Worm (Caenorhabditis elegans) whole organism, L4 larva: ENCODE data around the gene gpd-2.
A peak's percentile ranks its signal among the peaks of the same experiment; 100 is the strongest.

ENCODE experiments used
- D1046.2 ChIP-seq: fragments of 200-800 bp; sonication (Bioruptor generic); IDR thresholded peaks from 2 replicates; pipeline ENCODE4 v1.3.6; 2022; ENCODE audit warnings: missing genetic modification characterization, missing compliant biosample characterization
- F10B5.3 ChIP-seq: sonication (generic microtip); optimal IDR thresholded peaks from 2 replicates; lab custom pipeline; 2016; ENCODE audit warnings: mild to moderate bottlenecking, missing genetic modification characterization, missing compliant biosample characterization
- F26F4.8 ChIP-seq: fragments of 200-800 bp; sonication (Bioruptor generic); conservative IDR thresholded peaks from 2 replicates; pipeline ENCODE4 v1.3.6; 2022; ENCODE audit warnings: missing genetic modification characterization, missing compliant biosample characterization
- F44E2.7 ChIP-seq: fragments of 200-800 bp; sonication (Bioruptor generic); IDR thresholded peaks from 2 replicates; pipeline ENCODE4 v2.1.2; 2022; ENCODE audit warnings: missing genetic modification characterization, missing compliant biosample characterization
- Y105C5A.15 ChIP-seq: fragments of 200-800 bp; sonication (Bioruptor generic); IDR thresholded peaks from 2 replicates; pipeline ENCODE4 v1.3.6; 2022; ENCODE audit warnings: missing genetic modification characterization, missing compliant biosample characterization
- Y48G9A.11 ChIP-seq: fragments of 200-800 bp; sonication (Bioruptor generic); IDR thresholded peaks from 2 replicates; pipeline ENCODE4 v1.3.6; 2022; ENCODE audit warnings: missing genetic modification reagents, missing genetic modification characterization, missing compliant biosample characterization
- aly-2 ChIP-seq: sonication (generic microtip); optimal IDR thresholded peaks from 2 replicates; lab custom pipeline; 2018; ENCODE audit warnings: missing biosample characterization, missing genetic modification characterization
- arid-1 ChIP-seq: fragments of 200-800 bp; sonication (Bioruptor generic); conservative IDR thresholded peaks from 2 replicates; pipeline ENCODE4 v1.3.6; 2022; ENCODE audit warnings: missing genetic modification reagents, missing genetic modification characterization, missing compliant biosample characterization
- ceh-28 ChIP-seq: fragments of 150-350 bp; optimal IDR thresholded peaks from 2 replicates; lab custom pipeline; 2014; ENCODE audit warnings: missing biosample characterization, missing genetic modification reagents, missing genetic modification characterization
- ceh-44 ChIP-seq: fragments of 200-800 bp; sonication (Bioruptor generic); IDR thresholded peaks from 2 replicates; pipeline ENCODE4 v1.3.6; 2022; ENCODE audit warnings: missing genetic modification reagents, missing genetic modification characterization, missing compliant biosample characterization
- ceh-82 ChIP-seq: sonication (generic microtip); optimal IDR thresholded peaks from 2 replicates; lab custom pipeline; 2017; ENCODE audit warnings: missing biosample characterization, missing genetic modification characterization
- ctbp-1 ChIP-seq: fragments of 200-800 bp; sonication (Bioruptor generic); IDR thresholded peaks from 2 replicates; pipeline ENCODE4 v1.3.6; 2022; ENCODE audit warnings: missing genetic modification reagents, missing genetic modification characterization, missing compliant biosample characterization
- daf-16 ChIP-seq, 3 experiments: sonication (generic microtip); optimal IDR thresholded peaks; 2 replicates each; lab custom pipeline; 2016 to 2017; ENCODE audit warnings: missing genetic modification characterization in 3 of 3, missing genetic modification reagents in 3 of 3, mild to moderate bottlenecking in 2 of 3, missing compliant biosample characterization in 2 of 3, missing biosample characterization in 1 of 3, moderate library complexity in 1 of 3
- dmd-8 ChIP-seq: fragments of 200-800 bp; sonication (Bioruptor generic); IDR thresholded peaks from 2 replicates; pipeline ENCODE4 v1.3.6; 2022; ENCODE audit warnings: missing genetic modification characterization, missing compliant biosample characterization
- hif-1 ChIP-seq, 2 experiments: sonication (generic microtip); optimal IDR thresholded peaks; 2 replicates each; lab custom pipeline; 2016 to 2017; ENCODE audit warnings: missing compliant biosample characterization in 2 of 2, missing genetic modification characterization in 2 of 2, missing genetic modification reagents in 2 of 2, missing genotype in 2 of 2, mild to moderate bottlenecking in 1 of 2
- jun-1 ChIP-seq: fragments of 150-350 bp; optimal IDR thresholded peaks from 2 replicates; lab custom pipeline; 2014; ENCODE audit warnings: missing biosample characterization, missing genetic modification reagents, missing genetic modification characterization
- lim-7 ChIP-seq: fragments of 200-800 bp; sonication (Bioruptor generic); IDR thresholded peaks from 2 replicates; pipeline ENCODE4 v1.3.6; 2022; ENCODE audit warnings: missing genetic modification characterization, missing compliant biosample characterization
- lin-1 ChIP-seq: fragments of 200-800 bp; sonication (Bioruptor generic); IDR thresholded peaks from 2 replicates; pipeline ENCODE4 v1.3.6; 2022; ENCODE audit warnings: missing genetic modification reagents, missing genetic modification characterization, missing compliant biosample characterization
- lin-38 ChIP-seq: fragments of 200-800 bp; sonication (Bioruptor generic); IDR thresholded peaks from 2 replicates; pipeline ENCODE4 v1.3.6; 2022; ENCODE audit warnings: missing genetic modification reagents, missing genetic modification characterization, missing compliant biosample characterization
- lir-3 ChIP-seq: sonication (generic microtip); optimal IDR thresholded peaks from 2 replicates; lab custom pipeline; 2016; ENCODE audit warnings: mild to moderate bottlenecking, missing genetic modification characterization, missing compliant biosample characterization
- madf-5 ChIP-seq, 2 experiments: fragments of 200-800 bp; sonication (Bioruptor generic); IDR thresholded peaks; 2 replicates each; pipeline ENCODE4 v1.3.6; 2022; ENCODE audit warnings: missing compliant biosample characterization in 2 of 2, missing genetic modification characterization in 2 of 2
- madf-9 ChIP-seq: fragments of 200-800 bp; sonication (Bioruptor generic); conservative IDR thresholded peaks from 2 replicates; pipeline ENCODE4 v1.3.6; 2022; ENCODE audit warnings: missing genetic modification reagents, missing genetic modification characterization, missing compliant biosample characterization
- mdl-1 ChIP-seq, 2 experiments: fragments of 150-350 bp in 1 of 2; sonication (generic microtip) in 1 of 2; optimal IDR thresholded peaks; 2 replicates each; lab custom pipeline; 2014 to 2017; ENCODE audit warnings: missing biosample characterization in 2 of 2, missing genetic modification characterization in 2 of 2
- mdt-29 ChIP-seq: fragments of 200-800 bp; sonication (Bioruptor generic); IDR thresholded peaks from 2 replicates; pipeline ENCODE4 v1.3.6; 2022; ENCODE audit warnings: missing genetic modification reagents, missing genetic modification characterization, missing compliant biosample characterization
- mep-1 ChIP-seq: fragments of 150-350 bp; sonication (generic microtip); optimal IDR thresholded peaks from 3 replicates; lab custom pipeline; 2014; ENCODE audit warnings: missing biosample characterization, missing genetic modification characterization
- mes-2 ChIP-seq: sonication (generic microtip); optimal IDR thresholded peaks from 2 replicates; lab custom pipeline; 2016; ENCODE audit warnings: missing genotype, mild to moderate bottlenecking, missing genetic modification characterization, missing compliant biosample characterization; ENCODE audit not compliant: poor library complexity, severe bottlenecking
- mxl-3 ChIP-seq: fragments of 200-800 bp; sonication (Bioruptor generic); optimal IDR thresholded peaks from 2 replicates; lab custom pipeline; 2018; ENCODE audit warnings: mild to moderate bottlenecking, missing genetic modification characterization, missing compliant biosample characterization
- nhr-11 ChIP-seq: fragments of 150-350 bp; optimal IDR thresholded peaks from 2 replicates; lab custom pipeline; 2014; ENCODE audit warnings: missing biosample characterization, missing genetic modification characterization
- nhr-237 ChIP-seq: sonication (generic microtip); optimal IDR thresholded peaks from 2 replicates; lab custom pipeline; 2017; ENCODE audit warnings: missing biosample characterization, missing genetic modification characterization
- nhr-41 ChIP-seq: fragments of 200-800 bp; sonication (Bioruptor generic); IDR thresholded peaks from 2 replicates; pipeline ENCODE4 v1.3.6; 2022; ENCODE audit warnings: missing genetic modification reagents, missing genetic modification characterization, missing compliant biosample characterization
- nhr-76 ChIP-seq: fragments of 150-350 bp; optimal IDR thresholded peaks from 2 replicates; lab custom pipeline; 2014; ENCODE audit warnings: missing biosample characterization, missing genetic modification characterization
- nhr-77 ChIP-seq: fragments of 150-350 bp; optimal IDR thresholded peaks from 2 replicates; lab custom pipeline; 2014; ENCODE audit warnings: missing biosample characterization, missing genetic modification characterization
- pha-4 ChIP-seq, 2 experiments: fragments of 150-350 bp in 1 of 2; fragments of 200-800 bp in 1 of 2; sonication (Bioruptor generic) in 1 of 2; IDR thresholded peaks in 1 of 2; optimal IDR thresholded peaks in 1 of 2; 2 replicates each; pipeline versions ENCODE4 v1.3.6 to Lab custom; 2014 to 2022; ENCODE audit warnings: missing genetic modification characterization in 2 of 2, missing genetic modification reagents in 2 of 2, missing biosample characterization in 1 of 2, missing compliant biosample characterization in 1 of 2
- pqm-1 ChIP-seq: sonication (generic microtip); optimal IDR thresholded peaks from 2 replicates; lab custom pipeline; 2017; ENCODE audit warnings: missing biosample characterization, missing genetic modification characterization
- sdz-12 ChIP-seq: fragments of 200-800 bp; sonication (Bioruptor generic); optimal IDR thresholded peaks from 2 replicates; lab custom pipeline; 2018; ENCODE audit warnings: mild to moderate bottlenecking, missing genetic modification characterization, missing compliant biosample characterization
- set-16 ChIP-seq: fragments of 200-800 bp; sonication (Bioruptor generic); IDR thresholded peaks from 2 replicates; pipeline ENCODE4 v1.3.6; 2022; ENCODE audit warnings: missing genetic modification reagents, missing genetic modification characterization, missing compliant biosample characterization
- skn-1 ChIP-seq: fragments of 150-350 bp; optimal IDR thresholded peaks from 2 replicates; lab custom pipeline; 2014; ENCODE audit warnings: missing biosample characterization, missing genetic modification characterization
- tag-97 ChIP-seq: fragments of 200-800 bp; sonication (Bioruptor generic); IDR thresholded peaks from 2 replicates; pipeline ENCODE4 v1.3.6; 2022; ENCODE audit warnings: missing genetic modification characterization, missing compliant biosample characterization
- tra-1 ChIP-seq: fragments of 200-800 bp; sonication (Bioruptor generic); IDR thresholded peaks from 2 replicates; pipeline ENCODE4 v1.3.6; 2022; ENCODE audit warnings: missing genetic modification reagents, missing genetic modification characterization, missing compliant biosample characterization
- zag-1 ChIP-seq: fragments of 150-350 bp; optimal IDR thresholded peaks from 2 replicates; lab custom pipeline; 2014; ENCODE audit warnings: missing biosample characterization, missing genetic modification characterization
- zfp-2 ChIP-seq: sonication (generic microtip); optimal IDR thresholded peaks from 2 replicates; lab custom pipeline; 2016; ENCODE audit warnings: mild to moderate bottlenecking, missing genetic modification characterization, missing compliant biosample characterization
- zip-11 ChIP-seq: fragments of 200-800 bp; sonication (Bioruptor generic); IDR thresholded peaks from 2 replicates; pipeline ENCODE4 v1.3.6; 2022; ENCODE audit warnings: missing genetic modification characterization, missing compliant biosample characterization
- ztf-7 ChIP-seq: fragments of 150-350 bp; optimal IDR thresholded peaks from 2 replicates; lab custom pipeline; 2014; ENCODE audit warnings: missing biosample characterization, missing genetic modification characterization

Gene gpd-2

ce11 chrX:3127626-3128142 is 13.2 kb upstream of the gpd-2 start (continued):
- TF ChIP-seq jun-1 (tag; lab: Kevin White, UChicago) (peak; percentile 39), mdt-29 (GFP tag; lab: Robert Waterston, UW) (0 out of 2 replicates have a peak, but pooled peaks have one; percentile 32), zip-11 (GFP tag; lab: Robert Waterston, UW) (no peak), pha-4 (GFP tag; IDR thresholded peaks at IDR 0.05; lab: Robert Waterston, UW) (peak; percentile 81), pha-4 (tag; optimal IDR thresholded peaks at IDR 0.05; lab: Kevin White, UChicago) (peak; percentile 90), tra-1 (GFP tag; lab: Robert Waterston, UW) (peak; percentile 72), arid-1 (GFP tag; lab: Robert Waterston, UW) (peak; percentile 73; the same call in 1 of the 2 replicates), tag-97 (GFP tag; lab: Robert Waterston, UW) (peak; percentile 65; the same call in 1 of the 2 replicates), Y48G9A.11 (no peak), zag-1 (tag; lab: Kevin White, UChicago) (peak; percentile 66), sdz-12 (no peak), lir-3 (tag; lab: Kevin White, UChicago) (peak; percentile 57), F44E2.7 (0 out of 2 replicates have a peak, but pooled peaks have one; percentile 3), Y105C5A.15 (GFP tag; lab: Robert Waterston, UW) (no peak), nhr-41 (no peak), D1046.2 (no peak), ceh-82 (tag; lab: Kevin White, UChicago) (no peak), ceh-44 (GFP tag; lab: Robert Waterston, UW) (0 out of 2 replicates have a peak, but pooled peaks have one; percentile 26), daf-16 (GFP tag; optimal IDR thresholded peaks at IDR 0.05; lab: Kevin White, UChicago) (peak; percentile 41 to 66), daf-16 (tag; optimal IDR thresholded peaks at IDR 0.05; lab: Kevin White, UChicago) (peak; percentile 64), nhr-11 (tag; lab: Kevin White, UChicago) (peak; percentile 91), zfp-2 (tag; lab: Kevin White, UChicago) (peak; percentile 46), F10B5.3 (tag; lab: Kevin White, UChicago) (peak; percentile 15), ceh-28 (tag; lab: Kevin White, UChicago) (peak; percentile 60), nhr-77 (tag; lab: Kevin White, UChicago) (peak; percentile 68)

ce11 chrX:3126979-3127378 is 12.5 kb upstream of the gpd-2 start, which contains the start of gene spc-1:
Gene spc-1 (minus strand): TSS chrX:3127079.
- TF ChIP-seq arid-1 (GFP tag; lab: Robert Waterston, UW) (no peak), madf-5 (GFP tag; IDR thresholded peaks at IDR 0.05; lab: Robert Waterston, UW) (no peak), zfp-2 (tag; lab: Kevin White, UChicago) (no peak), pqm-1 (tag; lab: Kevin White, UChicago) (no peak), nhr-237 (tag; lab: Kevin White, UChicago) (no peak), daf-16 (GFP tag; optimal IDR thresholded peaks at IDR 0.05; lab: Kevin White, UChicago) (no peak), daf-16 (tag; optimal IDR thresholded peaks at IDR 0.05; lab: Kevin White, UChicago) (no peak), lim-7 (GFP tag; lab: Robert Waterston, UW) (no peak), lin-38 (no peak), ctbp-1 (GFP tag; lab: Robert Waterston, UW) (no peak), D1046.2 (no peak), zip-11 (GFP tag; lab: Robert Waterston, UW) (no peak)
- TF ChIP-seq, all 104 proteins: peak for 0

DNA sequence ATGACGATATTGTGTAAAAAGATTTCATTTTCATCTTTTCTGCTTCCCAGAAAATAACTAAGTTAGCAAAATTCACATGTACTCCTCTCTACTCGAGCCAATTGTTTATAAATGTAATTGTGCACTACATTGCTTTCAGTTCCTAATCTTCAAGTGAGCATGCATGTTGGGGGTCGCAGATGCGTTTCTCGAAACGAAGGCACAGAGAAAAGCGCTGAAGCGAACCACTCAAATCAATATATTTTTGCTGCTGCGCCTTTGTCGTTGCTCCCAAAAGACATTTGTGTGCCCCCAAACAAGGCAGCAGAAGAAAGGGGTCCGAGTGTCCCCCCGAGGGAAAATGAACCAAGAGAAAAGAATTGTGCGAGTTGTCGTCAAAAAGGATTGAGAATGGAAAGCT is 11.7 kb upstream of the gpd-2 start:
- TF ChIP-seq ctbp-1 (GFP tag; lab: Robert Waterston, UW) = peak; percentile 65
- no peak for TF ChIP-seq sdz-12
- no peak for TF ChIP-seq arid-1 (GFP tag; lab: Robert Waterston, UW)
- no peak for TF ChIP-seq zip-11 (GFP tag; lab: Robert Waterston, UW)
- TF ChIP-seq pqm-1 (tag; lab: Kevin White, UChicago) = no peak
- TF ChIP-seq jun-1 (tag; lab: Kevin White, UChicago) = no peak
- no peak for TF ChIP-seq nhr-41
- no peak for TF ChIP-seq ztf-7 (tag; lab: Kevin White, UChicago)
- no peak for TF ChIP-seq Y105C5A.15 (GFP tag; lab: Robert Waterston, UW)
- TF ChIP-seq nhr-77 (tag; lab: Kevin White, UChicago) = no peak
- no peak for TF ChIP-seq dmd-8 (GFP tag; lab: Robert Waterston, UW)
- TF ChIP-seq madf-9 (GFP tag; lab: Robert Waterston, UW) = no peak
- TF ChIP-seq mep-1 (tag; lab: Kevin White, UChicago) = peak; percentile 62
- TF ChIP-seq mxl-3 = no peak
- TF ChIP-seq zfp-2 (tag; lab: Kevin White, UChicago) = no peak
- TF ChIP-seq skn-1 = no peak
- no peak for TF ChIP-seq lin-1 (GFP tag; lab: Robert Waterston, UW)
- no peak for TF ChIP-seq nhr-76 (tag; lab: Kevin White, UChicago)
- TF ChIP-seq madf-5 (GFP tag; IDR thresholded peaks at IDR 0.05; lab: Robert Waterston, UW) = no peak
- 0 out of 2 replicates have a peak, but pooled peaks have one; percentile 16 for TF ChIP-seq set-16 (GFP tag; lab: Robert Waterston, UW)
- TF ChIP-seq F26F4.8 (GFP tag; lab: Robert Waterston, UW) = no peak
- no peak for TF ChIP-seq mes-2 (tag; lab: Kevin White, UChicago)
- no peak for TF ChIP-seq hif-1 (tag; optimal IDR thresholded peaks at IDR 0.05; lab: Kevin White, UChicago)
- TF ChIP-seq aly-2 (tag; lab: Kevin White, UChicago) = no peak
- TF ChIP-seq pha-4 (GFP tag; IDR thresholded peaks at IDR 0.05; lab: Robert Waterston, UW) = no peak
- no peak for TF ChIP-seq pha-4 (tag; optimal IDR thresholded peaks at IDR 0.05; lab: Kevin White, UChicago)
- TF ChIP-seq mdl-1 (tag; optimal IDR thresholded peaks at IDR 0.05; lab: Kevin White, UChicago) = peak in 1 of 2 experiments; percentile 31
